Worm (Caenorhabditis elegans) whole organism, L2 larva: ENCODE data around the gene acr-21.

ENCODE experiments used
- ama-1 ChIP-seq: fragments of 150-350 bp; optimal IDR thresholded peaks from 2 replicates; lab custom pipeline; 2018; ENCODE audit warnings: inconsistent platforms
- fos-1 ChIP-seq: fragments of 150-350 bp; optimal IDR thresholded peaks from 2 replicates; lab custom pipeline; 2014; ENCODE audit warnings: missing biosample characterization, missing genetic modification characterization
- lin-13 ChIP-seq: fragments of 150-350 bp; optimal IDR thresholded peaks from 2 replicates; lab custom pipeline; 2014; ENCODE audit warnings: missing biosample characterization, missing genetic modification reagents, missing genetic modification characterization
- lin-39 ChIP-seq: fragments of 150-350 bp; optimal IDR thresholded peaks from 2 replicates; lab custom pipeline; 2014; ENCODE audit warnings: missing biosample characterization, missing genetic modification reagents, missing genetic modification characterization
- nhr-11 ChIP-seq: fragments of 150-350 bp; optimal IDR thresholded peaks from 2 replicates; lab custom pipeline; 2014; ENCODE audit warnings: missing biosample characterization, missing genetic modification characterization
- nhr-237 ChIP-seq: fragments of 150-350 bp; optimal IDR thresholded peaks from 2 replicates; lab custom pipeline; 2014; ENCODE audit warnings: missing biosample characterization, missing genetic modification characterization
- nhr-77 ChIP-seq: fragments of 150-350 bp; optimal IDR thresholded peaks from 2 replicates; lab custom pipeline; 2014; ENCODE audit warnings: missing biosample characterization, missing genetic modification characterization
- skn-1 ChIP-seq: sonication (generic microtip); optimal IDR thresholded peaks from 2 replicates; lab custom pipeline; 2017; ENCODE audit warnings: missing biosample characterization, missing genetic modification characterization
- sma-9 ChIP-seq, 2 experiments: fragments of 150-350 bp in 1 of 2; sonication (generic microtip) in 1 of 2; optimal IDR thresholded peaks; 2 replicates each; lab custom pipeline; 2014 to 2016; ENCODE audit warnings: missing genetic modification characterization in 2 of 2, mild to moderate bottlenecking in 1 of 2, missing biosample characterization in 1 of 2, missing compliant biosample characterization in 1 of 2, missing genetic modification reagents in 1 of 2, moderate library complexity in 1 of 2
- snpc-4 ChIP-seq: fragments of 150-350 bp; optimal IDR thresholded peaks from 2 replicates; lab custom pipeline; 2014; ENCODE audit warnings: missing biosample characterization, missing genetic modification characterization
- unc-39 ChIP-seq: fragments of 150-350 bp; optimal IDR thresholded peaks from 2 replicates; lab custom pipeline; 2014; ENCODE audit warnings: missing biosample characterization, missing genetic modification characterization
- ztf-11 ChIP-seq: sonication (generic microtip); optimal IDR thresholded peaks from 2 replicates; lab custom pipeline; 2017; ENCODE audit warnings: missing biosample characterization, missing genetic modification characterization

DNA sequence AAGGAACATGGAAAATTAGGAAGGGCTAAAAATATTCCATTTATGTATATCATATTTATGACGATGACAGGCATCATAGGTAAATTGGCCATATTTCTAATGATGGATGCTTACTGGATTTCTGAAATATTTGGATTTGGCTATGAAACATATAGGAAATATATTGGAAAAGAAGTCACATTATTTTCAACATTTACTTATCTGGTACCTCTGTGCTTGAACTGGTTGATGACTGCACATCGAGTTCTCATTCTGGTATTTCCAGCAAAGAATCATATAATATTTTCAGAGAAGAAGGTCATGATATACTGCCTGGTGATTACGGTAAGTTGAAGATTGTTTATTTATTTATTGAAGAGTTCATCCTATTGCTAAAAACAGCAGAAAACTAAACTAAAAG, 49.0 kb upstream of the acr-21 start, which contains the start of gene srxa-5:
- no peak for TF ChIP-seq unc-39 (tag; lab: Kevin White, UChicago)
- no peak for TF ChIP-seq ama-1 (lab: Kevin White, UChicago)
- no peak for TF ChIP-seq snpc-4 (tag; lab: Kevin White, UChicago)
- TF ChIP-seq nhr-237 (tag; lab: Kevin White, UChicago) = no peak
- no peak for TF ChIP-seq lin-13
- TF ChIP-seq sma-9 (GFP tag; optimal IDR thresholded peaks at IDR 0.05; lab: Kevin White, UChicago) = no peak
- no peak for TF ChIP-seq sma-9 (tag; optimal IDR thresholded peaks at IDR 0.05; lab: Kevin White, UChicago)
- no peak for TF ChIP-seq nhr-11
- no peak for TF ChIP-seq ztf-11 (tag; lab: Kevin White, UChicago)
- no peak for TF ChIP-seq lin-39
- TF ChIP-seq fos-1 = no peak
- TF ChIP-seq nhr-77 (tag; lab: Kevin White, UChicago) = no peak
- TF ChIP-seq skn-1 (tag; lab: Kevin White, UChicago) = no peak
